Worm (Caenorhabditis elegans) whole organism, L4 larva: ENCODE data around the gene R08E3.1.

Experiments
- F10B5.3 ChIP-seq: sonication (generic microtip); optimal IDR thresholded peaks from 2 replicates; lab custom pipeline; 2016; ENCODE audit warnings: mild to moderate bottlenecking, missing genetic modification characterization, missing compliant biosample characterization
- F44E2.7 ChIP-seq: fragments of 200-800 bp; sonication (Bioruptor generic); IDR thresholded peaks from 2 replicates; pipeline ENCODE4 v2.1.2; 2022; ENCODE audit warnings: missing genetic modification characterization, missing compliant biosample characterization
- R02D3.7 ChIP-seq: fragments of 150-350 bp; sonication (generic microtip); optimal IDR thresholded peaks from 3 replicates; lab custom pipeline; 2014; ENCODE audit warnings: missing biosample characterization, missing genetic modification characterization
- T20F7.1 ChIP-seq: fragments of 200-800 bp; sonication (Bioruptor generic); optimal IDR thresholded peaks from 2 replicates; lab custom pipeline; 2018; ENCODE audit warnings: mild to moderate bottlenecking, missing genetic modification characterization, missing compliant biosample characterization
- aha-1 ChIP-seq: fragments of 150-350 bp; peaks from one replicate; lab custom pipeline; 2014; ENCODE audit warnings: missing biosample characterization, missing genetic modification characterization
- ama-1 ChIP-seq: fragments of 150-350 bp; optimal IDR thresholded peaks from 2 replicates; lab custom pipeline; 2014; ENCODE audit warnings: inconsistent platforms, mixed read lengths
- ceh-20 ChIP-seq: fragments of 200-800 bp; sonication (Bioruptor generic); IDR thresholded peaks from 2 replicates; pipeline ENCODE4 v1.3.6; 2022; ENCODE audit warnings: missing genetic modification reagents, missing genetic modification characterization, missing compliant biosample characterization
- ceh-82 ChIP-seq: sonication (generic microtip); optimal IDR thresholded peaks from 2 replicates; lab custom pipeline; 2017; ENCODE audit warnings: missing biosample characterization, missing genetic modification characterization
- daf-12 ChIP-seq: fragments of 150-350 bp; optimal IDR thresholded peaks from 2 replicates; lab custom pipeline; 2014; ENCODE audit warnings: missing biosample characterization, missing genetic modification reagents, missing genetic modification characterization
- daf-16 ChIP-seq, 3 experiments: sonication (generic microtip); optimal IDR thresholded peaks; 2 replicates each; lab custom pipeline; 2016 to 2017; ENCODE audit warnings: missing genetic modification characterization in 3 of 3, missing genetic modification reagents in 3 of 3, mild to moderate bottlenecking in 2 of 3, missing compliant biosample characterization in 2 of 3, missing biosample characterization in 1 of 3, moderate library complexity in 1 of 3
- daf-8 ChIP-seq: fragments of 200-800 bp; sonication (Bioruptor generic); IDR thresholded peaks from 2 replicates; pipeline ENCODE4 v1.3.6; 2022; ENCODE audit warnings: missing genetic modification characterization, missing compliant biosample characterization
- dmd-6 ChIP-seq: fragments of 200-800 bp; sonication (Bioruptor generic); IDR thresholded peaks from 2 replicates; pipeline ENCODE4 v1.3.6; 2022; ENCODE audit warnings: missing genetic modification reagents, missing genetic modification characterization, missing compliant biosample characterization
- egl-27 ChIP-seq: sonication (generic microtip); optimal IDR thresholded peaks from 3 replicates; lab custom pipeline; 2017; ENCODE audit warnings: missing biosample characterization, missing genetic modification reagents, missing genetic modification characterization
- hmg-1.1 ChIP-seq: fragments of 200-800 bp; sonication (Bioruptor generic); IDR thresholded peaks from 2 replicates; pipeline ENCODE4 v1.3.6; 2022; ENCODE audit warnings: missing genetic modification reagents, missing genetic modification characterization, missing compliant biosample characterization
- jun-1 ChIP-seq: fragments of 150-350 bp; optimal IDR thresholded peaks from 2 replicates; lab custom pipeline; 2014; ENCODE audit warnings: missing biosample characterization, missing genetic modification reagents, missing genetic modification characterization
- lin-29 ChIP-seq: fragments of 200-800 bp; sonication (Bioruptor generic); IDR thresholded peaks from 2 replicates; pipeline ENCODE4 v1.3.6; 2022; ENCODE audit warnings: missing genetic modification reagents, missing genetic modification characterization, missing compliant biosample characterization
- lin-38 ChIP-seq: fragments of 200-800 bp; sonication (Bioruptor generic); IDR thresholded peaks from 2 replicates; pipeline ENCODE4 v1.3.6; 2022; ENCODE audit warnings: missing genetic modification reagents, missing genetic modification characterization, missing compliant biosample characterization
- lin-39 ChIP-seq: fragments of 150-350 bp; optimal IDR thresholded peaks from 2 replicates; lab custom pipeline; 2014; ENCODE audit warnings: missing biosample characterization, missing genetic modification reagents, missing genetic modification characterization
- lsy-2 ChIP-seq, 2 experiments: fragments of 150-350 bp in 1 of 2; sonication (generic microtip) in 1 of 2; optimal IDR thresholded peaks; 2 replicates each; lab custom pipeline; 2014 to 2017; ENCODE audit warnings: missing biosample characterization in 2 of 2, missing genetic modification characterization in 2 of 2
- madf-5 ChIP-seq, 2 experiments: fragments of 200-800 bp; sonication (Bioruptor generic); IDR thresholded peaks; 2 replicates each; pipeline ENCODE4 v1.3.6; 2022; ENCODE audit warnings: missing compliant biosample characterization in 2 of 2, missing genetic modification characterization in 2 of 2
- madf-9 ChIP-seq: fragments of 200-800 bp; sonication (Bioruptor generic); conservative IDR thresholded peaks from 2 replicates; pipeline ENCODE4 v1.3.6; 2022; ENCODE audit warnings: missing genetic modification reagents, missing genetic modification characterization, missing compliant biosample characterization
- mes-2 ChIP-seq: sonication (generic microtip); optimal IDR thresholded peaks from 2 replicates; lab custom pipeline; 2016; ENCODE audit warnings: missing genotype, mild to moderate bottlenecking, missing genetic modification characterization, missing compliant biosample characterization; ENCODE audit not compliant: poor library complexity, severe bottlenecking
- nhr-102 ChIP-seq: sonication (generic microtip); optimal IDR thresholded peaks from 2 replicates; lab custom pipeline; 2016; ENCODE audit warnings: mild to moderate bottlenecking, missing genetic modification characterization, moderate library complexity, missing compliant biosample characterization
- nhr-41 ChIP-seq: fragments of 200-800 bp; sonication (Bioruptor generic); IDR thresholded peaks from 2 replicates; pipeline ENCODE4 v1.3.6; 2022; ENCODE audit warnings: missing genetic modification reagents, missing genetic modification characterization, missing compliant biosample characterization
- php-3 ChIP-seq: fragments of 200-800 bp; sonication (Bioruptor generic); IDR thresholded peaks from 2 replicates; pipeline ENCODE4 v1.3.6; 2022; ENCODE audit warnings: missing genetic modification reagents, missing genetic modification characterization, missing compliant biosample characterization
- pqm-1 ChIP-seq: sonication (generic microtip); optimal IDR thresholded peaks from 2 replicates; lab custom pipeline; 2017; ENCODE audit warnings: missing biosample characterization, missing genetic modification characterization
- snpc-1.2 ChIP-seq: fragments of 200-800 bp; sonication (Bioruptor generic); IDR thresholded peaks from 2 replicates; pipeline ENCODE4 v1.3.6; 2022; ENCODE audit warnings: missing genetic modification reagents, missing genetic modification characterization, missing compliant biosample characterization
- snpc-4 ChIP-seq: fragments of 150-350 bp; optimal IDR thresholded peaks from 2 replicates; lab custom pipeline; 2014; ENCODE audit warnings: missing biosample characterization, missing genetic modification characterization
- unc-62 ChIP-seq, 3 experiments: fragments of 150-350 bp in 1 of 3; sonication (generic microtip); optimal IDR thresholded peaks in 2 of 3; peaks in 1 of 3; 1 replicate in 1 of 3; 2 replicates in 2 of 3; lab custom pipeline; 2014 to 2017; ENCODE audit warnings: missing biosample characterization in 3 of 3, missing genetic modification characterization in 3 of 3, missing genetic modification reagents in 3 of 3, missing genotype in 1 of 3
- zfp-2 ChIP-seq: sonication (generic microtip); optimal IDR thresholded peaks from 2 replicates; lab custom pipeline; 2016; ENCODE audit warnings: mild to moderate bottlenecking, missing genetic modification characterization, missing compliant biosample characterization
- zip-11 ChIP-seq: fragments of 200-800 bp; sonication (Bioruptor generic); IDR thresholded peaks from 2 replicates; pipeline ENCODE4 v1.3.6; 2022; ENCODE audit warnings: missing genetic modification characterization, missing compliant biosample characterization
- ztf-7 ChIP-seq: fragments of 150-350 bp; optimal IDR thresholded peaks from 2 replicates; lab custom pipeline; 2014; ENCODE audit warnings: missing biosample characterization, missing genetic modification characterization

R08E3.1 gene

DNA sequence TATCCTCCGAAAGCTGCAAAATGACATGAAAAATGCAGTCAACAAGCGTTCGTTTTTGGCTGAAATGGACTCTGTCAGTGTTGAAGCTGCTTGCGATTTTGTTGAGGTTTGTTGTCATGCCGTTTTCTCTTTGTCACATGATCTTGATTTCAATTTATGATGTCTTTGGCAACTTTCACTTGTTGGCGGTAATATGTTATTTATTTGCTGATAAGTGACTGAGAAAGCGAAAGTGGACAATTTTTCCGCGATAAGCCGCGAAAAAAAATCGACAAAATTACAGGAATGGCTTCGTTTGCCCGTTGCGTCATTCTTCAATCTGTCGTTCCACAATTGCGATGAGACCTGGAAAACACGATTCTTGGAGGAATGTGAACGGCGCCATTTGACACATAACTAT, 27.1 kb upstream of the R08E3.1 start (continued):
- TF ChIP-seq nhr-41 (GFP tag; lab: Robert Waterston, UW) (no peak), php-3 (GFP tag; lab: Robert Waterston, UW) (peak; percentile 94), jun-1 (tag; lab: Kevin White, UChicago) (no peak), lin-38 (GFP tag; lab: Robert Waterston, UW) (no peak)

DNA sequence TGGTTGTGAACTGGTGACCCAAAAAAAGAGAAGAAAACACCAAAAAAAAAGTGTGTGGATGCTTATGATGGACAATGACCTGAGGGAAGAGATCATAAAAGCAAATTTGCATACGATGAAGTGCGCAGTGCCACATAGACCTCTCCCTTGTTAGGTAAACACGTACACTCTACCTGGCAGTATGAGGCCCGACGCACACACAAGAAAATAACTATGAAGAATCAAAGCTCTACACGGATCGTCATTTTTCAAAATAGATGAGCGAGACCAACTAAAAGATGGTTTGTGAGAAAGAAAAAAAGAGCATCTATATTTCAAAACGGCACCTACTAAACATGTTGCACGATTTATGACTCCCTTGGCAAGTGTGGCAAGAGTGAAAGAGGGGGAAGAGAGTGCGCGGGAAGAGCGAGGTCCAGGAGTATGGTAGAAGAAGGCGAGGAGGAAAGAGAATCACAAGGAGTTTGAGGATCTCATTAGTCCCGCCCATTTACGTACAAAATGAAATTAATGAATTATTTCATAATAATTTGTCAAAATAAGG, 22.3 kb upstream of the R08E3.1 start, which contains the start of gene mig-13:
Gene mig-13 (minus strand): TSS at position 51 of the 544 bp plus-strand sequence.
- TF ChIP-seq lsy-2 (tag; optimal IDR thresholded peaks at IDR 0.05; lab: Kevin White, UChicago): no peak
- peak in 1 of 2 experiments; percentile 15 for TF ChIP-seq unc-62 (GFP tag; optimal IDR thresholded peaks at IDR 0.05 in 1 of 2; lab: Kevin White, UChicago)
- TF ChIP-seq unc-62 (tag; optimal IDR thresholded peaks at IDR 0.05; lab: Kevin White, UChicago): no peak
- TF ChIP-seq, all 104 proteins: peak for 1

DNA sequence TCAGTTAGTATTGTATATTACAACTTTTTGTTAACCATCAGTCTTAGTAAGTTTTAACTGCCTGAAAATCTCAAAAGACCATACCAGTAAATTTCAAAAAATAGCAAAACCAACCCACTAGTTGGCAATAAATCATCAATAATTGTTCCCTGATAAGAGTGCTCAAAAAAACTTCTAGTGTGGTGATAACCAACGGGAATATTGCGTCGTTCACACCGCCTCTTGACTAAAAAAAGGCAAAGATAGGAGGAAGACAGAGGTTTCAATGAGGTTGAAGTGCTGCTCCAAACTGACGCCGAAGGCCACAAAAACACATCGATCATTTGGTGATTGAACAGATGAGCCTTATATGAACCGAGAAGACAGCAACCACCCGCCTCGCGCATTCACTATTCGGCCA, 21.6 kb upstream of the R08E3.1 start:
- TF ChIP-seq pqm-1 (tag; lab: Kevin White, UChicago) (peak; percentile 61), dmd-6 (peak; percentile 14; the same call in 1 of the 2 replicates), T20F7.1 (GFP tag; lab: Kevin White, UChicago) (no peak), madf-5 (GFP tag; IDR thresholded peaks at IDR 0.05; lab: Robert Waterston, UW) (no peak)

DNA sequence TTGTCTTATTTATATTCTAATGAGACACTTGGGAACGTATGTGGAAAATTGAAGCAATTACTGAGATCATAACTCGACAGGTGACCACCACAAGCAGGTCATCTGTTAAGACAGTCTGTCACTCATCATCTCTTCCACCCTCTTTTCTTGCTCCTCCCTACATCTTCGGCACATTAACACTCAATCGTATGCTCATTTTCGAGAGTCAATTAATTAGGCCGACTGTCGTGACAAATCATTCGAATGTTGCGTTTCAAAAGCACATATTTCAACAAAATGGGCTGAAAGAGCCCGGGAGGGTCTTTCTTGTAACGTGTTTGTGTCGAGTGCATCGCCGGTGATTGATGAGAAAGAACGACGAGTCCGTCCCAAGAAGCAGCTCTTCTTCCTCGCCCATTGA, 20.2 kb upstream of the R08E3.1 start:
- TF ChIP-seq mes-2 (tag; lab: Kevin White, UChicago) (no peak), lin-29 (no peak), madf-9 (GFP tag; lab: Robert Waterston, UW) (no peak), R02D3.7 (tag; lab: Kevin White, UChicago) (no peak), ceh-82 (tag; lab: Kevin White, UChicago) (no peak), zip-11 (GFP tag; lab: Robert Waterston, UW) (no peak), ceh-20 (GFP tag; lab: Robert Waterston, UW) (no peak), nhr-41 (GFP tag; lab: Robert Waterston, UW) (no peak), F10B5.3 (no peak), ama-1 (no peak), snpc-1.2 (no peak), F44E2.7 (no peak), hmg-1.1 (GFP tag; lab: Robert Waterston, UW) (0 out of 2 replicates have a peak, but pooled peaks have one; percentile 33), egl-27 (tag; lab: Kevin White, UChicago) (no peak), lin-39 (peak; percentile 44), ztf-7 (tag; lab: Kevin White, UChicago) (no peak), aha-1 (tag; lab: Kevin White, UChicago) (peak; percentile 52), nhr-102 (tag; lab: Kevin White, UChicago) (no peak), lsy-2 (tag; optimal IDR thresholded peaks at IDR 0.05; lab: Kevin White, UChicago) (no peak), unc-62 (GFP tag; optimal IDR thresholded peaks at IDR 0.05 in 1 of 2; lab: Kevin White, UChicago) (peak in 1 of 2 experiments; percentile 84), unc-62 (tag; optimal IDR thresholded peaks at IDR 0.05; lab: Kevin White, UChicago) (no peak)

DNA sequence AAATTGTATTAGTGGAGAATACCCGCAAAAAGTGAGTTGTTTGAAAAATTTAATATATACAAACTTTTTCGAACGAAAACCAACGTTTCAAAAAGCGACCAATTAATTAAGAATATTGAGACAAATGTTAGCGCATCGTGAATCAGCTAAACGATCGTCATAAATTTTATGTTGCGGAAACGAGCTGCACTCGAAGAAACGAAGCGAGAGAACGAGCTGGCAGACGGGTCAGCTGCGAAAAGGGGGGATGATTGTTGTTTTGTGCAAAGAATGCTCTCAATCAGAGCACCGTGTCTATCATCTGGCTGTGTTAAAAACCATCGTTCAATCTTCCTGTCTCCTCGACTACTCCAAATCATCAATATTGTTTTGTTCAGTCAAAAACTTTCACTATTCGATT, 18.5 kb upstream of the R08E3.1 start:
- TF ChIP-seq unc-62 (GFP tag; optimal IDR thresholded peaks at IDR 0.05 in 1 of 2; lab: Kevin White, UChicago): peak in 1 of 2 experiments; percentile 92
- no peak for TF ChIP-seq unc-62 (tag; optimal IDR thresholded peaks at IDR 0.05; lab: Kevin White, UChicago)
- TF ChIP-seq zip-11 (GFP tag; lab: Robert Waterston, UW): no peak
- TF ChIP-seq daf-12 (tag; lab: Kevin White, UChicago): no peak
- no peak for TF ChIP-seq snpc-4 (tag; lab: Kevin White, UChicago)
- TF ChIP-seq daf-8: no peak
- peak in 1 of 2 experiments; percentile 11 for TF ChIP-seq daf-16 (GFP tag; optimal IDR thresholded peaks at IDR 0.05; lab: Kevin White, UChicago)
- TF ChIP-seq daf-16 (tag; optimal IDR thresholded peaks at IDR 0.05; lab: Kevin White, UChicago): no peak
- TF ChIP-seq zfp-2 (tag; lab: Kevin White, UChicago): no peak
